Fruit fly (Drosophila melanogaster): ENCODE data around the gene stx.

DNA sequence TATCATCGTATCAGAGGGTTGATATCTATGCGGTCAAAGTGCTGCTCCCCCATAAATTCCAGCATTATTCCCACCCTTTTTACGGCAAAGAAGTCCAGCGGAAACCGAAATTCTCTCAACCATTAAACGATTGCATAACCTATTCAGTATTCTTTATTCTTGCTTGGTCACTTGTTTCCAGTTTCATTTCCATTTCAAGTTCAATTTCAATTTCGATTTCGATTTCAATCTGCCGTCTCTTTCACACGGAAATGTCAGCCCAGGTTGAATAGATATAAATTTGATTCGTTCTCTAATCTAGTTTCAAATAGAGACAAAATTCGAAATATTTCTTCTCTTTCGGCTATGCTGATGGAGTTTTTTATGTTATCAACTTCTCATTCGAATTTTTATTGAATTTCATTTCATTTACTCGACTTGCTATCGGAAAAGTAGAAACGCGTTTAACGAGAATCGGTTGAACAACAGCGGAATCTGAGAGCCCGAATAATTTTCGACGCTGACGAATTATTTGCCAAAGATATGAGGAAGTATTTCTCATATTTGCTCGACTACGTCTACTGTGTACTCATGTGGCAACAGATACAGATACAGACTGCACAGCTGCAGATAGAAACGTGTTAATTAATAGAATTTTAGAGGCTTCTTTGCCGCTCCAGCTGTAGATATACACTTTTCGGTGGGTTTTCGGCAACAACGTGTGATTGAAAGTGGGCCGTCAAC is 11.8 kb downstream of the stx start:
- TF ChIP-seq Myc (optimal IDR thresholded peaks at IDR 0.05) (no peak), ttk (optimal IDR thresholded peaks at IDR 0.05) (no peak), psq (optimal IDR thresholded peaks at IDR 0.05) (no peak), Sin3A (optimal IDR thresholded peaks at IDR 0.05) (no peak)
